Fruit fly (Drosophila melanogaster) whole organism, embryonic: Measurements from ENCODE around the gene CG8349.

Experiments used
- Atf-2 ChIP-seq: fragments of 200-800 bp; sonication (Bioruptor generic); optimal IDR thresholded peaks from 2 replicates; lab custom pipeline; 2016; ENCODE audit warnings: missing biosample characterization, missing genetic modification characterization
- CG12299 ChIP-seq: fragments of 200-800 bp; sonication (Bioruptor generic); optimal IDR thresholded peaks from 2 replicates; lab custom pipeline; 2018; ENCODE audit warnings: missing biosample characterization, mild to moderate bottlenecking, missing genetic modification characterization
- CG12659 ChIP-seq: fragments of 200-800 bp; sonication (Bioruptor generic); optimal IDR thresholded peaks from 3 replicates; lab custom pipeline; 2017; ENCODE audit warnings: mild to moderate bottlenecking, missing biosample characterization, missing genetic modification reagents, missing genetic modification characterization
- CG1529 ChIP-seq: fragments of 200-800 bp; sonication (Bioruptor generic); optimal IDR thresholded peaks from 3 replicates; lab custom pipeline; 2018; ENCODE audit warnings: missing biosample characterization, missing genetic modification characterization
- CG17361 ChIP-seq: fragments of 200-800 bp; sonication (Bioruptor generic); IDR thresholded peaks from 3 replicates; pipeline ENCODE4 v1.3.6; 2022; ENCODE audit warnings: missing biosample characterization, missing genetic modification characterization
- CG18764 ChIP-seq: fragments of 200-800 bp; sonication (Bioruptor generic); optimal IDR thresholded peaks from 3 replicates; lab custom pipeline; 2016; ENCODE audit warnings: missing biosample characterization, missing genetic modification characterization
- CG2202 ChIP-seq: fragments of 200-800 bp; sonication (Bioruptor generic); optimal IDR thresholded peaks from 2 replicates; lab custom pipeline; 2018; ENCODE audit warnings: missing biosample characterization, mild to moderate bottlenecking, missing genetic modification characterization
- CG2875 ChIP-seq: fragments of 200-800 bp; sonication (Bioruptor generic); optimal IDR thresholded peaks from 2 replicates; lab custom pipeline; 2017; ENCODE audit warnings: missing biosample characterization, mild to moderate bottlenecking, missing genetic modification characterization, missing genetic modification reagents
- CG4707 ChIP-seq: fragments of 200-800 bp; sonication (Bioruptor generic); optimal IDR thresholded peaks from 2 replicates; lab custom pipeline; 2018; ENCODE audit warnings: missing biosample characterization, mild to moderate bottlenecking, missing genetic modification characterization, moderate library complexity
- CG7745 ChIP-seq: fragments of 200-800 bp; sonication (Bioruptor generic); optimal IDR thresholded peaks from 2 replicates; lab custom pipeline; 2018; ENCODE audit warnings: missing biosample characterization, mild to moderate bottlenecking, missing genetic modification characterization, moderate library complexity
- CG7928 ChIP-seq: fragments of 200-800 bp; sonication (Bioruptor generic); optimal IDR thresholded peaks from 2 replicates; lab custom pipeline; 2017; ENCODE audit warnings: missing biosample characterization, mild to moderate bottlenecking, missing genetic modification characterization
- CG9817 ChIP-seq: fragments of 200-800 bp; sonication (Bioruptor generic); optimal IDR thresholded peaks from 2 replicates; lab custom pipeline; 2018; ENCODE audit warnings: missing biosample characterization, mild to moderate bottlenecking, missing genetic modification characterization, moderate library complexity
- Camta ChIP-seq: fragments of 200-800 bp; sonication (Bioruptor generic); optimal IDR thresholded peaks from 2 replicates; lab custom pipeline; 2016; ENCODE audit warnings: missing biosample characterization, missing genetic modification characterization
- Gug ChIP-seq: fragments of 200-800 bp; sonication (Bioruptor generic); IDR thresholded peaks from 4 replicates; pipeline ENCODE4 v1.3.6; 2022; ENCODE audit warnings: missing biosample characterization, missing genetic modification characterization
- Hey ChIP-seq: fragments of 200-800 bp; sonication (Bioruptor generic); optimal IDR thresholded peaks from 3 replicates; lab custom pipeline; 2018; ENCODE audit warnings: missing biosample characterization, mild to moderate bottlenecking, missing genetic modification characterization
- Kr ChIP-seq: fragments of 200-800 bp; sonication (Bioruptor generic); optimal IDR thresholded peaks from 2 replicates; lab custom pipeline; 2017; ENCODE audit warnings: missing biosample characterization, mild to moderate bottlenecking, missing genetic modification characterization
- MBD-R2 ChIP-seq: fragments of 200-800 bp; sonication (Bioruptor generic); IDR thresholded peaks from 2 replicates; pipeline ENCODE4 v1.3.6; 2022; ENCODE audit warnings: missing biosample characterization, missing genetic modification characterization
- MESR4 ChIP-seq: fragments of 200-800 bp; sonication (Bioruptor generic); optimal IDR thresholded peaks from 2 replicates; lab custom pipeline; 2018; ENCODE audit warnings: missing biosample characterization, mild to moderate bottlenecking, missing genetic modification characterization, moderate library complexity
- Max ChIP-seq: fragments of 200-800 bp; sonication (Bioruptor generic); optimal IDR thresholded peaks from 2 replicates; lab custom pipeline; 2016; ENCODE audit warnings: missing biosample characterization, mild to moderate bottlenecking, missing genetic modification characterization
- NFAT ChIP-seq: fragments of 200-800 bp; sonication (Bioruptor generic); IDR thresholded peaks from 2 replicates; pipeline ENCODE4 v1.3.6; 2022; ENCODE audit warnings: missing biosample characterization, missing genetic modification characterization
- Optix ChIP-seq: fragments of 200-800 bp; sonication (Bioruptor generic); IDR thresholded peaks from 3 replicates; pipeline ENCODE4 v1.3.6; 2022; ENCODE audit warnings: missing biosample characterization, missing genetic modification characterization
- YL-1 ChIP-seq: fragments of 200-800 bp; sonication (Bioruptor generic); optimal IDR thresholded peaks from 3 replicates; lab custom pipeline; 2017; ENCODE audit warnings: missing biosample characterization, mild to moderate bottlenecking, missing genetic modification characterization
- abd-A ChIP-seq: fragments of 200-800 bp; sonication (Bioruptor generic); optimal IDR thresholded peaks from 3 replicates; lab custom pipeline; 2019; ENCODE audit warnings: missing biosample characterization, mild to moderate bottlenecking, missing genetic modification characterization, moderate library complexity
- bbx ChIP-seq: fragments of 200-800 bp; sonication (Bioruptor generic); IDR thresholded peaks from 2 replicates; pipeline ENCODE4 v1.3.6; 2022; ENCODE audit warnings: missing biosample characterization, missing genetic modification characterization; ENCODE audit not compliant: partially characterized antibody
- bcd ChIP-seq: fragments of 200-800 bp; sonication (Bioruptor generic); optimal IDR thresholded peaks from 2 replicates; lab custom pipeline; 2017; ENCODE audit warnings: missing biosample characterization, mild to moderate bottlenecking, missing genetic modification characterization
- cad ChIP-seq: fragments of >200 bp; optimal IDR thresholded peaks from 2 replicates; lab custom pipeline; 2017; ENCODE audit warnings: missing biosample characterization, missing genetic modification characterization
- emc ChIP-seq: fragments of 200-800 bp; sonication (Bioruptor generic); optimal IDR thresholded peaks from 2 replicates; lab custom pipeline; 2016; ENCODE audit warnings: missing biosample characterization, missing genetic modification characterization
- ems ChIP-seq: fragments of 200-800 bp; sonication (Bioruptor generic); optimal IDR thresholded peaks from 3 replicates; lab custom pipeline; 2016; ENCODE audit warnings: missing biosample characterization, missing genetic modification characterization
- fd64A ChIP-seq: fragments of 200-800 bp; sonication (Bioruptor generic); optimal IDR thresholded peaks from 3 replicates; lab custom pipeline; 2018; ENCODE audit warnings: missing biosample characterization, mild to moderate bottlenecking, missing genetic modification characterization
- grau ChIP-seq: fragments of 200-800 bp; optimal IDR thresholded peaks from 3 replicates; lab custom pipeline; 2019; ENCODE audit warnings: missing biosample characterization, mild to moderate bottlenecking, missing genetic modification characterization, moderate library complexity
- gsb ChIP-seq: fragments of 200-800 bp; sonication (Bioruptor generic); IDR thresholded peaks from 2 replicates; pipeline ENCODE4 v1.3.6; 2022; ENCODE audit warnings: missing biosample characterization, missing genetic modification characterization
- klu ChIP-seq: fragments of 200-800 bp; sonication (Bioruptor generic); IDR thresholded peaks from 2 replicates; pipeline ENCODE4 v1.3.6; 2022; ENCODE audit warnings: missing biosample characterization, missing genetic modification characterization
- luna ChIP-seq: fragments of 200-800 bp; sonication (Bioruptor generic); optimal IDR thresholded peaks from 2 replicates; lab custom pipeline; 2016; ENCODE audit warnings: missing biosample characterization, missing genetic modification characterization
- otp ChIP-seq: fragments of 200-800 bp; sonication (Bioruptor generic); IDR thresholded peaks from 3 replicates; pipeline ENCODE4, ENCODE4 v1.3.6; 2022; ENCODE audit warnings: missing biosample characterization, missing genetic modification characterization
- pan ChIP-seq, 4 experiments: fragments of >200 bp in 3 of 4; fragments of 200-800 bp in 1 of 4; sonication (Bioruptor generic) in 1 of 4; optimal IDR thresholded peaks in 3 of 4; IDR thresholded peaks in 1 of 4; 2 replicates each; pipeline versions ENCODE4 v1.3.6 to Lab custom; 2017 to 2022; ENCODE audit warnings: missing biosample characterization in 2 of 4, missing genetic modification characterization in 2 of 4, mixed read lengths in 1 of 4
- prd ChIP-seq, 3 experiments: fragments of >200 bp in 2 of 3; fragments of 200-800 bp in 1 of 3; sonication (Bioruptor generic) in 1 of 3; optimal IDR thresholded peaks in 2 of 3; IDR thresholded peaks in 1 of 3; 2 replicates in 2 of 3; 3 replicates in 1 of 3; pipeline versions ENCODE4 v1.3.6 to Lab custom; 2017 to 2022; ENCODE audit warnings: missing biosample characterization in 1 of 3, missing genetic modification characterization in 1 of 3
- sr ChIP-seq: fragments of 200-800 bp; sonication (Bioruptor generic); IDR thresholded peaks from 3 replicates; pipeline ENCODE4 v1.3.6; 2022; ENCODE audit warnings: missing biosample characterization, missing genetic modification characterization
- tup ChIP-seq: fragments of 200-800 bp; sonication (Bioruptor generic); optimal IDR thresholded peaks from 2 replicates; lab custom pipeline; 2016; ENCODE audit warnings: missing biosample characterization, mild to moderate bottlenecking, missing genetic modification characterization, moderate library complexity
- twi ChIP-seq: fragments of 200-800 bp; optimal IDR thresholded peaks from 2 replicates; lab custom pipeline; 2019; ENCODE audit warnings: missing biosample characterization, mild to moderate bottlenecking, missing genetic modification characterization, moderate library complexity
- usp ChIP-seq: fragments of >200 bp; optimal IDR thresholded peaks from 2 replicates; lab custom pipeline; 2017; ENCODE audit warnings: missing biosample characterization, missing genetic modification characterization
- vvl ChIP-seq: fragments of 200-800 bp; sonication (Bioruptor generic); IDR thresholded peaks from 2 replicates; pipeline ENCODE4 v1.3.6; 2022; ENCODE audit warnings: missing biosample characterization, missing genetic modification characterization
- zfh1 ChIP-seq: fragments of 200-800 bp; sonication (Bioruptor generic); IDR thresholded peaks from 3 replicates; pipeline ENCODE4 v1.3.6; 2022; ENCODE audit warnings: missing biosample characterization, missing genetic modification characterization

Gene CG8349

DNA sequence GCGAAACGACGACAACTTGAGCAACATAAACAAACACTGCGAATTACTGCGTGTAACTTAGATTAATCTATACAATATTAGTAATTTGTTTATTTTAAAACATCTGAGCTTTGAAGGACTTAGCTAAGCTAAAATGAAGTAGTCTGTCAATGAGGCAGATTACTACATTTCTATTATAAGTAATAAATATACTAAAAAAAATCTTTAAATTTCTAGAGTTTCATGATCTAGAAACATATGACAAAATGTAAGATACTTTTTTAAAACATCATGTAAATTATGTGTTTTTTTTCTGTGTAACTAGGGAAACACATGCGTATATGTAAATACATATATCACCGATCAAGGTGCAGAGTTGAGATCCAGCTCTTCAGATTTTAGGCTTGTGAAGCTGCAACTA, 50.4 kb downstream of the CG8349 start (continued):
- peak; percentile 53 for TF ChIP-seq grau (tag; lab: Kevin White, UChicago)
- peak; percentile 7 for TF ChIP-seq CG9817 (tag; lab: Kevin White, UChicago)
- no peak for TF ChIP-seq CG4707
- TF ChIP-seq Optix: no peak
- TF ChIP-seq prd (optimal IDR thresholded peaks at IDR 0.05; lab: Kevin White, UChicago): no peak
- peak; percentile 60 for TF ChIP-seq prd (GFP tag; IDR thresholded peaks at IDR 0.05; lab: Robert Waterston, UW)
- no peak for TF ChIP-seq Kr
- no peak for TF ChIP-seq fd64A (GFP tag; lab: Kevin White, UChicago)
- TF ChIP-seq emc (GFP tag; lab: Kevin White, UChicago): no peak
- no peak for TF ChIP-seq Camta
- TF ChIP-seq Hey (tag; lab: Kevin White, UChicago): no peak
- TF ChIP-seq MBD-R2 (GFP tag; lab: Robert Waterston, UW): no peak
- TF ChIP-seq CG2875 (GFP tag; lab: Kevin White, UChicago): peak; percentile 45
- no peak for TF ChIP-seq Max (GFP tag; lab: Kevin White, UChicago)
- no peak for TF ChIP-seq bbx (GFP tag; lab: Robert Waterston, UW)
- TF ChIP-seq CG18764 (GFP tag; lab: Kevin White, UChicago): no peak
- peak; percentile 6 for TF ChIP-seq CG1529 (GFP tag; lab: Kevin White, UChicago)
- TF ChIP-seq YL-1 (GFP tag; lab: Kevin White, UChicago): peak; percentile 35
- TF ChIP-seq tup: no peak
- TF ChIP-seq twi: no peak
- no peak for TF ChIP-seq usp (GFP tag; lab: Kevin White, UChicago)
- TF ChIP-seq Atf-2 (GFP tag; lab: Kevin White, UChicago): no peak
- TF ChIP-seq CG7928 (GFP tag; lab: Kevin White, UChicago): no peak
- peak; percentile 53; the same call in 1 of the 3 replicates for TF ChIP-seq zfh1 (GFP tag; lab: Robert Waterston, UW)
- no peak for TF ChIP-seq luna (GFP tag; lab: Kevin White, UChicago)
- TF ChIP-seq CG7745: no peak
- no peak for TF ChIP-seq Gug
- TF ChIP-seq bcd: peak; percentile 46
- TF ChIP-seq CG17361 (GFP tag; lab: Robert Waterston, UW): peak; percentile 71; the same call in 2 of the 3 replicates
- no peak for TF ChIP-seq cad (GFP tag; lab: Kevin White, UChicago)
- TF ChIP-seq pan (optimal IDR thresholded peaks at IDR 0.05; lab: Kevin White, UChicago): no peak
- TF ChIP-seq pan (GFP tag; optimal IDR thresholded peaks at IDR 0.05 in 1 of 2, IDR thresholded peaks at IDR 0.05 in 1 of 2): peak in 1 of 2 experiments; percentile 74
- no peak for TF ChIP-seq sr (GFP tag; lab: Robert Waterston, UW)
- no peak for TF ChIP-seq NFAT (GFP tag; lab: Robert Waterston, UW)
- TF ChIP-seq ems (GFP tag; lab: Kevin White, UChicago): no peak
- no peak for TF ChIP-seq abd-A (tag; lab: Kevin White, UChicago)
- no peak for TF ChIP-seq CG12299
- peak; percentile 66 for TF ChIP-seq vvl (GFP tag; lab: Robert Waterston, UW)
- peak; percentile 57 for TF ChIP-seq CG12659 (GFP tag; lab: Kevin White, UChicago)
- no peak for TF ChIP-seq CG2202 (tag; lab: Kevin White, UChicago)
- no peak for TF ChIP-seq MESR4 (GFP tag; lab: Kevin White, UChicago)
- TF ChIP-seq klu (GFP tag; lab: Robert Waterston, UW): 0 out of 2 replicates have a peak, but pooled peaks have one; percentile 25
- TF ChIP-seq gsb (GFP tag; lab: Robert Waterston, UW): no peak
- TF ChIP-seq otp (GFP tag; lab: Robert Waterston, UW): no peak
